Worm (Caenorhabditis elegans) whole organism, L1 larva: ENCODE data around the gene srx-87.

Source experiments
- C04F5.9 ChIP-seq: sonication (generic microtip); optimal IDR thresholded peaks from 2 replicates; lab custom pipeline; 2016; ENCODE audit warnings: missing genetic modification characterization, missing compliant biosample characterization
- Y116A8C.19 ChIP-seq: sonication (generic microtip); optimal IDR thresholded peaks from 2 replicates; lab custom pipeline; 2016; ENCODE audit warnings: missing compliant biosample characterization, missing genetic modification characterization, borderline replicate concordance
- aha-1 ChIP-seq: fragments of 150-350 bp; optimal IDR thresholded peaks from 2 replicates; lab custom pipeline; 2014; ENCODE audit warnings: missing biosample characterization, missing genetic modification characterization
- aly-2 ChIP-seq: fragments of 150-350 bp; optimal IDR thresholded peaks from 2 replicates; lab custom pipeline; 2014; ENCODE audit warnings: missing biosample characterization, missing genetic modification characterization
- ama-1 ChIP-seq: fragments of 150-350 bp; optimal IDR thresholded peaks from 2 replicates; lab custom pipeline; 2014
- blmp-1 ChIP-seq: fragments of 150-350 bp; optimal IDR thresholded peaks from 2 replicates; lab custom pipeline; 2014; ENCODE audit warnings: missing biosample characterization, missing genetic modification characterization
- ceh-8 ChIP-seq: fragments of 200-800 bp; sonication (Bioruptor generic); optimal IDR thresholded peaks from 2 replicates; lab custom pipeline; 2018; ENCODE audit warnings: mild to moderate bottlenecking, missing genetic modification characterization, moderate library complexity, missing compliant biosample characterization
- ceh-88 ChIP-seq: fragments of 200-800 bp; sonication (Bioruptor generic); IDR thresholded peaks from 2 replicates; pipeline ENCODE4 v1.3.6; 2022; ENCODE audit warnings: missing genetic modification characterization, missing compliant biosample characterization
- efl-1 ChIP-seq, 4 experiments: fragments of 150-350 bp; optimal IDR thresholded peaks in 3 of 4; peaks in 1 of 4; 1 replicate in 1 of 4; 2 replicates in 3 of 4; lab custom pipeline; 2014; ENCODE audit warnings: missing biosample characterization in 2 of 4, missing genetic modification characterization in 2 of 4, missing genetic modification reagents in 2 of 4
- efl-3 ChIP-seq: fragments of 200-800 bp; sonication (Bioruptor generic); optimal IDR thresholded peaks from 2 replicates; lab custom pipeline; 2018; ENCODE audit warnings: mild to moderate bottlenecking, missing genetic modification characterization, missing compliant biosample characterization
- egl-27 ChIP-seq, 2 experiments: fragments of 150-350 bp in 1 of 2; sonication (generic microtip); optimal IDR thresholded peaks; 3 replicates each; lab custom pipeline; 2017 to 2018; ENCODE audit warnings: missing biosample characterization in 2 of 2, missing genetic modification characterization in 2 of 2, missing genetic modification reagents in 2 of 2
- elt-2 ChIP-seq: sonication (generic microtip); optimal IDR thresholded peaks from 2 replicates; lab custom pipeline; 2016; ENCODE audit warnings: missing genetic modification characterization, mild to moderate bottlenecking, inconsistent platforms, missing compliant biosample characterization, missing genetic modification reagents
- elt-3 ChIP-seq, 6 experiments: fragments of 150-350 bp in 1 of 6; sonication (generic microtip); optimal IDR thresholded peaks; 2 replicates each; lab custom pipeline; 2017 to 2018; ENCODE audit warnings: missing biosample characterization in 6 of 6, missing genetic modification characterization in 6 of 6, inconsistent platforms in 1 of 6
- fkh-4 ChIP-seq: sonication (generic microtip); optimal IDR thresholded peaks from 2 replicates; lab custom pipeline; 2016; ENCODE audit warnings: missing compliant biosample characterization, missing genetic modification characterization, borderline replicate concordance
- fos-1 ChIP-seq: fragments of 150-350 bp; optimal IDR thresholded peaks from 2 replicates; lab custom pipeline; 2014; ENCODE audit warnings: missing biosample characterization, missing genetic modification characterization
- hpl-2 ChIP-seq: fragments of 150-350 bp; optimal IDR thresholded peaks from 2 replicates; lab custom pipeline; 2014; ENCODE audit warnings: missing biosample characterization, missing genetic modification reagents, missing genetic modification characterization
- irx-1 ChIP-seq: sonication (generic microtip); optimal IDR thresholded peaks from 2 replicates; lab custom pipeline; 2016; ENCODE audit warnings: missing genetic modification characterization, missing compliant biosample characterization
- lin-13 ChIP-seq: fragments of 150-350 bp; optimal IDR thresholded peaks from 2 replicates; lab custom pipeline; 2014; ENCODE audit warnings: missing biosample characterization, missing genetic modification reagents, missing genetic modification characterization
- lin-14 ChIP-seq: fragments of 200-800 bp; sonication (Bioruptor generic); optimal IDR thresholded peaks from 2 replicates; lab custom pipeline; 2018; ENCODE audit warnings: mild to moderate bottlenecking, missing genetic modification characterization, moderate library complexity, missing compliant biosample characterization
- lin-35 ChIP-seq, 2 experiments: fragments of 150-350 bp; optimal IDR thresholded peaks; 2 replicates each; lab custom pipeline; 2014; ENCODE audit warnings: missing biosample characterization in 2 of 2, missing genetic modification characterization in 2 of 2, missing genetic modification reagents in 2 of 2
- mab-9 ChIP-seq: fragments of 200-800 bp; sonication (Bioruptor generic); IDR thresholded peaks from 2 replicates; pipeline ENCODE4 v1.3.6; 2022; ENCODE audit warnings: missing genetic modification reagents, missing genetic modification characterization, missing compliant biosample characterization
- mef-2 ChIP-seq: fragments of 150-350 bp; optimal IDR thresholded peaks from 2 replicates; lab custom pipeline; 2014; ENCODE audit warnings: missing biosample characterization, missing genetic modification characterization
- mep-1 ChIP-seq: fragments of 150-350 bp; optimal IDR thresholded peaks from 2 replicates; lab custom pipeline; 2014; ENCODE audit warnings: missing biosample characterization, missing genetic modification characterization
- nhr-12 ChIP-seq: sonication (generic microtip); optimal IDR thresholded peaks from 2 replicates; lab custom pipeline; 2017; ENCODE audit warnings: missing biosample characterization, missing genetic modification characterization
- nhr-19 ChIP-seq: fragments of 200-800 bp; sonication (Bioruptor generic); conservative IDR thresholded peaks from 2 replicates; pipeline ENCODE4 v1.3.6; 2022; ENCODE audit warnings: missing genetic modification characterization, missing compliant biosample characterization
- nhr-20 ChIP-seq: sonication (generic microtip); optimal IDR thresholded peaks from 2 replicates; lab custom pipeline; 2016; ENCODE audit warnings: mild to moderate bottlenecking, missing genetic modification characterization, missing compliant biosample characterization
- nhr-28 ChIP-seq: fragments of 150-350 bp; optimal IDR thresholded peaks from 2 replicates; lab custom pipeline; 2014; ENCODE audit warnings: missing biosample characterization, missing genetic modification characterization
- nhr-71 ChIP-seq: sonication (generic microtip); optimal IDR thresholded peaks from 2 replicates; lab custom pipeline; 2016; ENCODE audit warnings: mild to moderate bottlenecking, missing genetic modification characterization, moderate library complexity, missing compliant biosample characterization
- nhr-76 ChIP-seq: sonication (generic microtip); optimal IDR thresholded peaks from 2 replicates; lab custom pipeline; 2017; ENCODE audit warnings: missing biosample characterization, missing genetic modification characterization
- nhr-84 ChIP-seq: sonication (generic microtip); optimal IDR thresholded peaks from 2 replicates; lab custom pipeline; 2017; ENCODE audit warnings: missing biosample characterization, missing genetic modification characterization
- nhr-85 ChIP-seq: sonication (generic microtip); peaks from one replicate; lab custom pipeline; 2016; ENCODE audit warnings: missing genetic modification characterization, inconsistent platforms, missing compliant biosample characterization
- nhr-90 ChIP-seq: sonication (generic microtip); optimal IDR thresholded peaks from 2 replicates; lab custom pipeline; 2016; ENCODE audit warnings: mild to moderate bottlenecking, missing genetic modification characterization, missing compliant biosample characterization; ENCODE audit not compliant: poor library complexity
- pag-3 ChIP-seq: sonication (generic microtip); optimal IDR thresholded peaks from 2 replicates; lab custom pipeline; 2017; ENCODE audit warnings: missing genetic modification characterization, mild to moderate bottlenecking, missing compliant biosample characterization, antibody characterized with exemption, borderline replicate concordance; ENCODE audit not compliant: insufficient read depth
- pax-3 ChIP-seq: fragments of 200-800 bp; sonication (Bioruptor generic); optimal IDR thresholded peaks from 2 replicates; lab custom pipeline; 2018; ENCODE audit warnings: mild to moderate bottlenecking, missing genetic modification characterization, moderate library complexity, missing compliant biosample characterization
- snu-23 ChIP-seq: sonication (generic microtip); optimal IDR thresholded peaks from 2 replicates; lab custom pipeline; 2016; ENCODE audit warnings: missing genetic modification characterization, missing compliant biosample characterization
- tbx-2 ChIP-seq: sonication (generic microtip); optimal IDR thresholded peaks from 2 replicates; lab custom pipeline; 2016; ENCODE audit warnings: missing genetic modification characterization, missing compliant biosample characterization
- tlp-1 ChIP-seq: fragments of 150-350 bp; optimal IDR thresholded peaks from 2 replicates; lab custom pipeline; 2014; ENCODE audit warnings: missing biosample characterization, missing genetic modification characterization
- unc-30 ChIP-seq: sonication (generic microtip); optimal IDR thresholded peaks from 2 replicates; lab custom pipeline; 2017; ENCODE audit warnings: missing biosample characterization, missing genetic modification characterization
- unc-62 ChIP-seq: fragments of 150-350 bp; optimal IDR thresholded peaks from 2 replicates; lab custom pipeline; 2014; ENCODE audit warnings: missing biosample characterization, missing genetic modification reagents, missing genetic modification characterization
- unc-86 ChIP-seq: sonication (generic microtip); optimal IDR thresholded peaks from 2 replicates; lab custom pipeline; 2016; ENCODE audit warnings: missing genetic modification characterization, missing compliant biosample characterization
- vab-15 ChIP-seq: sonication (generic microtip); optimal IDR thresholded peaks from 2 replicates; lab custom pipeline; 2017; ENCODE audit warnings: missing genotype, mild to moderate bottlenecking, missing genetic modification characterization, missing compliant biosample characterization
- xbp-1 ChIP-seq: sonication (generic microtip); optimal IDR thresholded peaks from 2 replicates; lab custom pipeline; 2016; ENCODE audit warnings: missing genetic modification characterization, missing compliant biosample characterization
- zag-1 ChIP-seq: fragments of 150-350 bp; optimal IDR thresholded peaks from 2 replicates; lab custom pipeline; 2014; ENCODE audit warnings: missing biosample characterization, missing genetic modification characterization
- zip-4 ChIP-seq: fragments of 200-800 bp; sonication (Bioruptor generic); optimal IDR thresholded peaks from 2 replicates; lab custom pipeline; 2018; ENCODE audit warnings: mild to moderate bottlenecking, missing genetic modification characterization, moderate library complexity, missing compliant biosample characterization
- ztf-4 ChIP-seq: fragments of 150-350 bp; optimal IDR thresholded peaks from 2 replicates; lab custom pipeline; 2014; ENCODE audit warnings: missing biosample characterization, missing genetic modification characterization

Gene srx-87

ce11 chrV:11613007-11613406 lies 48.3 kb downstream of the srx-87 start, which contains the start of gene tag-290:
TSS of gene tag-290 (plus strand) at chrV:11613307.
- TF ChIP-seq ceh-8 (GFP tag; lab: Kevin White, UChicago) (no peak), fkh-4 (no peak), unc-30 (tag; lab: Kevin White, UChicago) (no peak), ceh-88 (GFP tag; lab: Robert Waterston, UW) (no peak), egl-27 (tag; optimal IDR thresholded peaks at IDR 0.05; lab: Kevin White, UChicago) (no peak), efl-3 (GFP tag; lab: Kevin White, UChicago) (no peak), tlp-1 (tag; lab: Kevin White, UChicago) (no peak), ztf-4 (tag; lab: Kevin White, UChicago) (no peak), nhr-12 (tag; lab: Kevin White, UChicago) (no peak), nhr-85 (tag; lab: Kevin White, UChicago) (no peak), vab-15 (no peak), lin-14 (no peak), unc-86 (tag; lab: Kevin White, UChicago) (no peak), ama-1 (lab: Kevin White, UChicago) (no peak), xbp-1 (tag; lab: Kevin White, UChicago) (no peak), zip-4 (GFP tag; lab: Kevin White, UChicago) (no peak), nhr-28 (tag; lab: Kevin White, UChicago) (no peak), mab-9 (GFP tag; lab: Robert Waterston, UW) (no peak), lin-13 (GFP tag; lab: Kevin White, UChicago) (no peak), unc-62 (no peak)
- TF ChIP-seq, all 84 proteins: peak for 0

DNA sequence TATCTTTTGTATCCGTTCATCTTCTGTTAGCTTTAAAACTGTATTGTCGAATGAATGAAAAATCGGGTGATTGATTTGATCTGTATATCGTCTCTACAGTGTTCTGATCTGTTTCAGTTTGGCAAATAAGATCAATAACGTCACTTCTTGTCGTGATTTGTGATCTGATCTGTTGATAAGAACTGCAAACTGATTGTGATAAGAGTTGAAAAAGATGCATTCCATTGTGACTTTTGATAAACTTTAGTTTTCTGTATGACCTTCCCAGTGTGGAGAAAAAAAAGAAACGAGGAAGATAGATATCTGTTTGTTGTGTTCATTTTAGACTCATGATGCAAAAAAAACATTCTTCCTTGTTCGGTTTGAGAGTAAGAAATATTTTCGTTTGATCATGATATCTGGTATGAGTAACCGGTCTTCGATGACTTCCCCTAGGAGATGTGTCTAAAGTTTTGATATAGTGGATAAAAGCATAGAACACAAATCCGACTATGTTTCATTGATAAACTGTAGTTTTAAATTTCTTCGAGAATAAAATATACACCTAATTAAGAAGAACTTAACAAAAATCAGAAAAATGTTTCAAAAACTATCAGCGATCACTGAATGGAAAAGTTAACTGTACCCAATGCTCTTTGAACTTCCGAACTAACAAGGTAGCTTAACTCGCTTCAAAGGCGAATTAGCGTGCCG lies 50.3 kb downstream of the srx-87 start:
- TF ChIP-seq mep-1 (tag; lab: Kevin White, UChicago) (peak; percentile 40), nhr-90 (tag; lab: Kevin White, UChicago) (peak; percentile 49), efl-1 (optimal IDR thresholded peaks at IDR 0.05; lab: Kevin White, UChicago) (no peak), efl-1 (GFP tag; optimal IDR thresholded peaks at IDR 0.05 in 1 of 2; lab: Kevin White, UChicago) (peak in 1 of 2 experiments; percentile 20), nhr-85 (tag; lab: Kevin White, UChicago) (peak; percentile 93), elt-2 (tag; lab: Kevin White, UChicago) (peak; percentile 89), lin-14 (peak; percentile 69), nhr-19 (GFP tag; lab: Robert Waterston, UW) (0 out of 2 replicates have a peak, but pooled peaks have one; percentile 15), nhr-20 (tag; lab: Kevin White, UChicago) (peak; percentile 77), aha-1 (tag; lab: Kevin White, UChicago) (no peak), nhr-71 (tag; lab: Kevin White, UChicago) (peak; percentile 64), hpl-2 (GFP tag; lab: Kevin White, UChicago) (no peak), blmp-1 (peak; percentile 5), lin-35 (GFP tag; optimal IDR thresholded peaks at IDR 0.05; lab: Kevin White, UChicago) (peak in 1 of 2 experiments; percentile 0), mef-2 (tag; lab: Kevin White, UChicago) (no peak), tbx-2 (tag; lab: Kevin White, UChicago) (peak; percentile 46), snu-23 (GFP tag; lab: Kevin White, UChicago) (peak; percentile 49), elt-3 (tag; optimal IDR thresholded peaks at IDR 0.05; lab: Kevin White, UChicago) (peak in 3 of 6 experiments; percentile 69 to 96 (median 94)), aly-2 (tag; lab: Kevin White, UChicago) (no peak)
- TF ChIP-seq, all 84 proteins: peak for 14

DNA sequence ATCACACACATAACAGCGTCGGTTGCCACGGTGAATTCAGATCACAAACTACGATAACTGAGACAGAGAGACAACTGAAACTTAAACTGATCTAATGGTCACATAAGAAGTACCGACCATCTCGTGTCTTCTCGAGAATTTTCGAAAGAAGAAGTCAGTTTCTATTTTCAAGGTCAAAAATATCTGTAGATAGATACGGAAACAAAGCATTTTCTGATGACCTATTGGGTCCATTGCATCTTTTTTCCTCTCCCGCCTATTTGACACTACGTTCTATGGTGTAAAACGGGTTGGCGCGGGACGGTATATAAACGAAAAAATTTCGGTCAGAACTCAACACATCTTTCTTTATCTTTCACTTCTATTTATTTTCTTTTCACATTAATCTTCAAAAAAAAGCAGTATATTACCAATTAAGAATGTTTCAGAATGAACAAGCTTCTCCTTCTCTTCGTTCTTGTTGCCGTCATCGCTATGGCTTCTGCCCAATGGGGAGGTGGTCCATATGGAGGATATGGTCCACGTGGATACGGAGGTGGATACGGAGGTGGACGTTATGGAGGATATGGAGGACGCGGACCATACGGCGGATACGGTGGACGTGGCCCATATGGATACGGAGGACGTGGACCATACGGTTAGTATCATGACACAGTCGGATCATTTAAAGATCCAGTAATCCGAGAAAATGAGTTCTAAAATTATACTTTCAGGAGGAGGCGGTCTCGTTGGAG lies 51.4 kb downstream of the srx-87 start, which contains the start of gene nlp-24:
nlp-24 (plus strand) TSS at position 429 of the 734 bp plus-strand sequence.
- TF ChIP-seq xbp-1 (tag; lab: Kevin White, UChicago) (no peak), pax-3 (no peak), zag-1 (no peak), nhr-90 (tag; lab: Kevin White, UChicago) (peak; percentile 33), fos-1 (tag; lab: Kevin White, UChicago) (no peak), ceh-88 (GFP tag; lab: Robert Waterston, UW) (no peak), ama-1 (lab: Kevin White, UChicago) (no peak), aly-2 (tag; lab: Kevin White, UChicago) (no peak), lin-35 (GFP tag; optimal IDR thresholded peaks at IDR 0.05; lab: Kevin White, UChicago) (peak in 1 of 2 experiments; percentile 24), C04F5.9 (tag; lab: Kevin White, UChicago) (no peak), Y116A8C.19 (no peak), unc-86 (tag; lab: Kevin White, UChicago) (no peak), nhr-76 (tag; lab: Kevin White, UChicago) (no peak), nhr-85 (tag; lab: Kevin White, UChicago) (peak; percentile 98), irx-1 (tag; lab: Kevin White, UChicago) (no peak), nhr-84 (tag; lab: Kevin White, UChicago) (no peak), pag-3 (tag; lab: Kevin White, UChicago) (no peak), egl-27 (tag; optimal IDR thresholded peaks at IDR 0.05; lab: Kevin White, UChicago) (no peak), nhr-19 (GFP tag; lab: Robert Waterston, UW) (peak; percentile 31; the same call in 1 of the 2 replicates), hpl-2 (GFP tag; lab: Kevin White, UChicago) (no peak), mep-1 (tag; lab: Kevin White, UChicago) (no peak)
